Fruit fly (Drosophila melanogaster): Measurements from ENCODE around the gene Ski6.

Gene Ski6

DNA sequence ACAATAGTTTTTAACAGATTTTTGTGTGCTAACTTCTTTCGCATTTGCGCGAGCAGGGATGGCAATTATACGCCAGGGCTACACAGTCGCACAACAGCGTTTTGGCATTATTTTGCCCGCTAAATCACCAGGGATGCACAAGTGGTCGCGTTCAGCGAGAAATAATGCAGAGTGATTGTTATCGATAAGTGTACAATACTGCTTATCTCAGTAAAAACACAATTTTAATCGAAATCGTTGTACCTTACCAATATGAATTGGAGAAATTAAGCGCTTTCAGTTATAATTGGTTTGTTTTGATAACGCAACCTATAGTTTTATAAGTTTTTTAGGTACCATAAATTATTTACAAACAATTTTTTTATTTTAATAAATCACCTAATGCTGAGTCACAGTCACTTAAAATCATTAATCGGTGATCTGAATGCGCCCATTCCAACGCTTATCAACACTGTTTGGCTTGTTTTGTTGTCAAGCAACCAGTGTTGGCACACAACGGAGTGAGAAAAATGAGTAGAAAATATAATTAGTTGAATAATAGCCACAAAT is 45.5 kb downstream of the Ski6 start, which contains the start of the genes Sfmbt and CG5439 (continued):
- TF ChIP-seq her (GFP tag; optimal IDR thresholded peaks at IDR 0.05) = peak; percentile 70
- no peak for TF ChIP-seq Trl (optimal IDR thresholded peaks at IDR 0.05)
- TF ChIP-seq Trl (GFP tag; optimal IDR thresholded peaks at IDR 0.05) = peak; percentile 82
- peak; percentile 62; the same call in 2 of the 3 replicates for TF ChIP-seq HLH4C (GFP tag; IDR thresholded peaks at IDR 0.05; ENCODE audit: partially characterized antibody)
- TF ChIP-seq slbo (GFP tag; IDR thresholded peaks at IDR 0.05) = peak; percentile 88
- no peak for TF ChIP-seq pros (GFP tag; optimal IDR thresholded peaks at IDR 0.05)
- peak; percentile 71 for TF ChIP-seq CG14441 (GFP tag; IDR thresholded peaks at IDR 0.05)
- peak; percentile 9 for TF ChIP-seq BtbVII (GFP tag; optimal IDR thresholded peaks at IDR 0.05)
- TF ChIP-seq Awh (GFP tag; IDR thresholded peaks at IDR 0.05) = no peak
- peak; percentile 55 for TF ChIP-seq cwo (GFP tag; optimal IDR thresholded peaks at IDR 0.05)
- TF ChIP-seq CG5245 (GFP tag; optimal IDR thresholded peaks at IDR 0.05) = peak; percentile 55
- peak; percentile 39; the same call in 1 of the 2 replicates for TF ChIP-seq CG10366 (GFP tag; IDR thresholded peaks at IDR 0.05)
- peak; percentile 16 for TF ChIP-seq HLHmδ (GFP tag; optimal IDR thresholded peaks at IDR 0.05)
- TF ChIP-seq CG4617 (GFP tag; optimal IDR thresholded peaks at IDR 0.05; ENCODE audit: borderline replicate concordance) = peak; percentile 88
- TF ChIP-seq Ada2b (GFP tag; IDR thresholded peaks at IDR 0.05) = no peak
- peak; percentile 23 for TF ChIP-seq CG2202 (tag; optimal IDR thresholded peaks at IDR 0.05)
- TF ChIP-seq Mad (GFP tag; optimal IDR thresholded peaks at IDR 0.05) = peak; percentile 44
- TF ChIP-seq Blimp-1 (GFP tag; optimal IDR thresholded peaks at IDR 0.05) = no peak
- TF ChIP-seq CG14710 (tag; optimal IDR thresholded peaks at IDR 0.05) = peak; percentile 95
- peak; percentile 65 for TF ChIP-seq dm (GFP tag; optimal IDR thresholded peaks at IDR 0.05)
- peak; percentile 72 for TF ChIP-seq CG8944 (GFP tag; optimal IDR thresholded peaks at IDR 0.05)
- TF ChIP-seq Lhr (GFP tag; optimal IDR thresholded peaks at IDR 0.05) = peak; percentile 69
- peak; percentile 42; the same call in 1 of the 3 replicates for TF ChIP-seq ken (GFP tag; IDR thresholded peaks at IDR 0.05)
- peak; percentile 23; the same call in 1 of the 2 replicates for TF ChIP-seq inv (GFP tag; IDR thresholded peaks at IDR 0.05; ENCODE audit: partially characterized antibody)
- TF ChIP-seq amos (GFP tag; IDR thresholded peaks at IDR 0.05; ENCODE audit: partially characterized antibody) = peak; percentile 53
- peak; percentile 97 for TF ChIP-seq CG10267 (tag; optimal IDR thresholded peaks at IDR 0.05)
- peak; percentile 68 for TF ChIP-seq Ssrp (tag; optimal IDR thresholded peaks at IDR 0.05)
- peak; percentile 40 for TF ChIP-seq CG33213 (GFP tag; optimal IDR thresholded peaks at IDR 0.05)
- peak; percentile 85 for TF ChIP-seq jumu (GFP tag; optimal IDR thresholded peaks at IDR 0.05)
- no peak for TF ChIP-seq PHDP (tag; optimal IDR thresholded peaks at IDR 0.05)
- peak; percentile 6 for TF ChIP-seq CG12299 (tag; optimal IDR thresholded peaks at IDR 0.05)
- TF ChIP-seq slou (GFP tag; optimal IDR thresholded peaks at IDR 0.05) = peak; percentile 68
- TF ChIP-seq CG10321 (GFP tag; IDR thresholded peaks at IDR 0.05) = no peak
- 0 out of 2 replicates have a peak, but pooled peaks have one; percentile 50 for TF ChIP-seq chm (GFP tag; IDR thresholded peaks at IDR 0.05)
- TF ChIP-seq CG17802 (tag; optimal IDR thresholded peaks at IDR 0.05) = peak; percentile 43
- TF ChIP-seq CG12942 (GFP tag; optimal IDR thresholded peaks at IDR 0.05) = peak; percentile 78
- TF ChIP-seq Hsf (GFP tag; optimal IDR thresholded peaks at IDR 0.05) = peak; percentile 83
- TF ChIP-seq CG9932 (GFP tag; IDR thresholded peaks at IDR 0.05) = peak; percentile 90
- peak; percentile 12 for TF ChIP-seq Six4 (GFP tag; optimal IDR thresholded peaks at IDR 0.05)
- TF ChIP-seq Drgx (GFP tag; IDR thresholded peaks at IDR 0.05) = peak; percentile 34; the same call in 1 of the 2 replicates
- peak; percentile 82 for TF ChIP-seq bab2 (GFP tag; optimal IDR thresholded peaks at IDR 0.05)
- TF ChIP-seq CG8290 (GFP tag; optimal IDR thresholded peaks at IDR 0.05) = peak; percentile 75
- peak in 1 of 2 experiments; percentile 58 for TF ChIP-seq CG8290 (tag; optimal IDR thresholded peaks at IDR 0.05)
- TF ChIP-seq CG11696 (GFP tag; IDR thresholded peaks at IDR 0.05) = no peak
- peak; percentile 87 for TF ChIP-seq Xbp1 (GFP tag; optimal IDR thresholded peaks at IDR 0.05)
- TF ChIP-seq CG31441 (GFP tag; IDR thresholded peaks at IDR 0.05) = peak; percentile 100
- peak; percentile 69 for TF ChIP-seq Usf (GFP tag; optimal IDR thresholded peaks at IDR 0.05)
- 0 out of 3 replicates have a peak, but pooled peaks have one; percentile 35 for TF ChIP-seq CG6791 (GFP tag; IDR thresholded peaks at IDR 0.05; ENCODE audit: partially characterized antibody)
- peak; percentile 58 for TF ChIP-seq Myb (GFP tag; optimal IDR thresholded peaks at IDR 0.05)
- 0 out of 2 replicates have a peak, but pooled peaks have one; percentile 38 for TF ChIP-seq wdn (GFP tag; IDR thresholded peaks at IDR 0.05)

Data from whole organism, embryonic.